Worm (Caenorhabditis elegans) whole organism, L4 larva: Measurements from ENCODE around the gene ints-11.

ENCODE experiments used
- aha-1 ChIP-seq: fragments of 150-350 bp; peaks from one replicate; lab custom pipeline; 2014; ENCODE audit warnings: missing biosample characterization, missing genetic modification characterization
- arid-1 ChIP-seq: fragments of 200-800 bp; sonication (Bioruptor generic); conservative IDR thresholded peaks from 2 replicates; pipeline ENCODE4 v1.3.6; 2022; ENCODE audit warnings: missing genetic modification reagents, missing genetic modification characterization, missing compliant biosample characterization
- ceh-28 ChIP-seq: fragments of 150-350 bp; optimal IDR thresholded peaks from 2 replicates; lab custom pipeline; 2014; ENCODE audit warnings: missing biosample characterization, missing genetic modification reagents, missing genetic modification characterization
- ces-1 ChIP-seq: fragments of 150-350 bp; sonication (generic microtip); optimal IDR thresholded peaks from 4 replicates; lab custom pipeline; 2014; ENCODE audit warnings: missing biosample characterization, missing genetic modification reagents, missing genetic modification characterization
- daf-12 ChIP-seq: fragments of 150-350 bp; optimal IDR thresholded peaks from 2 replicates; lab custom pipeline; 2014; ENCODE audit warnings: missing biosample characterization, missing genetic modification reagents, missing genetic modification characterization
- dve-1 ChIP-seq: sonication (generic microtip); optimal IDR thresholded peaks from 2 replicates; lab custom pipeline; 2017; ENCODE audit warnings: antibody characterized with exemption, mild to moderate bottlenecking, missing genetic modification characterization, missing compliant biosample characterization; ENCODE audit not compliant: insufficient read depth
- fos-1 ChIP-seq: fragments of 150-350 bp; optimal IDR thresholded peaks from 2 replicates; lab custom pipeline; 2014; ENCODE audit warnings: missing biosample characterization, missing genetic modification characterization

- TF ChIP-seq dve-1 (tag; lab: Kevin White, UChicago), result no peak
- no peak for TF ChIP-seq arid-1 (GFP tag; lab: Robert Waterston, UW)
- TF ChIP-seq ceh-28 (tag; lab: Kevin White, UChicago), result no peak
- TF ChIP-seq aha-1 (tag; lab: Kevin White, UChicago), result peak; percentile 73
- no peak for TF ChIP-seq ces-1 (GFP tag; lab: Kevin White, UChicago)
- TF ChIP-seq daf-12, result no peak
- TF ChIP-seq fos-1 (tag; lab: Kevin White, UChicago), result no peak
Measured at ce11 chrII:8125439-8125838, 17.8 kb downstream of the ints-11 start.
